Worm (Caenorhabditis elegans) whole organism, L1 larva: ENCODE results near the gene pink-1.

Source experiments
- C04F5.9 ChIP-seq: sonication (generic microtip); optimal IDR thresholded peaks from 2 replicates; lab custom pipeline; 2016; ENCODE audit warnings: missing genetic modification characterization, missing compliant biosample characterization
- C16A3.4 ChIP-seq: fragments of 150-350 bp; optimal IDR thresholded peaks from 2 replicates; lab custom pipeline; 2014; ENCODE audit warnings: missing biosample characterization, missing genetic modification characterization
- C34B4.2 ChIP-seq: sonication (generic microtip); optimal IDR thresholded peaks from 2 replicates; lab custom pipeline; 2017; ENCODE audit warnings: mild to moderate bottlenecking, missing genetic modification characterization, missing compliant biosample characterization
- Y116A8C.19 ChIP-seq: sonication (generic microtip); optimal IDR thresholded peaks from 2 replicates; lab custom pipeline; 2016; ENCODE audit warnings: missing compliant biosample characterization, missing genetic modification characterization, borderline replicate concordance
- aha-1 ChIP-seq: fragments of 150-350 bp; optimal IDR thresholded peaks from 2 replicates; lab custom pipeline; 2014; ENCODE audit warnings: missing biosample characterization, missing genetic modification characterization
- alr-1 ChIP-seq: fragments of 200-800 bp; sonication (Bioruptor generic); optimal IDR thresholded peaks from 2 replicates; lab custom pipeline; 2018; ENCODE audit warnings: borderline replicate concordance, mild to moderate bottlenecking, missing genetic modification characterization, missing compliant biosample characterization
- aly-2 ChIP-seq: fragments of 150-350 bp; optimal IDR thresholded peaks from 2 replicates; lab custom pipeline; 2014; ENCODE audit warnings: missing biosample characterization, missing genetic modification characterization
- ceh-82 ChIP-seq, 3 experiments: fragments of 150-350 bp in 1 of 3; sonication (generic microtip) in 2 of 3; optimal IDR thresholded peaks; 2 replicates each; lab custom pipeline; 2014 to 2017; ENCODE audit warnings: missing biosample characterization in 3 of 3, missing genetic modification characterization in 3 of 3
- ceh-88 ChIP-seq: fragments of 200-800 bp; sonication (Bioruptor generic); IDR thresholded peaks from 2 replicates; pipeline ENCODE4 v1.3.6; 2022; ENCODE audit warnings: missing genetic modification characterization, missing compliant biosample characterization
- ceh-90 ChIP-seq: sonication (generic microtip); optimal IDR thresholded peaks from 2 replicates; lab custom pipeline; 2016; ENCODE audit warnings: missing genetic modification characterization, missing compliant biosample characterization
- ces-1 ChIP-seq: fragments of 150-350 bp; optimal IDR thresholded peaks from 2 replicates; lab custom pipeline; 2014; ENCODE audit warnings: missing biosample characterization, missing genetic modification reagents, missing genetic modification characterization
- dsc-1 ChIP-seq: sonication (generic microtip); optimal IDR thresholded peaks from 2 replicates; lab custom pipeline; 2016; ENCODE audit warnings: mild to moderate bottlenecking, missing genetic modification characterization, missing compliant biosample characterization
- efl-1 ChIP-seq, 4 experiments: fragments of 150-350 bp; optimal IDR thresholded peaks in 3 of 4; peaks in 1 of 4; 1 replicate in 1 of 4; 2 replicates in 3 of 4; lab custom pipeline; 2014; ENCODE audit warnings: missing biosample characterization in 2 of 4, missing genetic modification characterization in 2 of 4, missing genetic modification reagents in 2 of 4
- egl-13 ChIP-seq: sonication (generic microtip); optimal IDR thresholded peaks from 2 replicates; lab custom pipeline; 2016; ENCODE audit warnings: missing genotype, missing genetic modification reagents, missing genetic modification characterization, missing compliant biosample characterization
- elt-3 ChIP-seq, 6 experiments: fragments of 150-350 bp in 1 of 6; sonication (generic microtip); optimal IDR thresholded peaks; 2 replicates each; lab custom pipeline; 2017 to 2018; ENCODE audit warnings: missing biosample characterization in 6 of 6, missing genetic modification characterization in 6 of 6, inconsistent platforms in 1 of 6
- ets-5 ChIP-seq: fragments of 200-800 bp; sonication (Bioruptor generic); IDR thresholded peaks from 2 replicates; pipeline ENCODE4 v1.3.6; 2022; ENCODE audit warnings: missing genetic modification characterization, missing compliant biosample characterization
- fkh-10 ChIP-seq: sonication (generic microtip); optimal IDR thresholded peaks from 2 replicates; lab custom pipeline; 2017; ENCODE audit warnings: missing biosample characterization, missing genetic modification reagents, missing genetic modification characterization
- fkh-4 ChIP-seq: sonication (generic microtip); optimal IDR thresholded peaks from 2 replicates; lab custom pipeline; 2016; ENCODE audit warnings: missing compliant biosample characterization, missing genetic modification characterization, borderline replicate concordance
- fos-1 ChIP-seq: fragments of 150-350 bp; optimal IDR thresholded peaks from 2 replicates; lab custom pipeline; 2014; ENCODE audit warnings: missing biosample characterization, missing genetic modification characterization
- hlh-17 ChIP-seq: fragments of 200-800 bp; sonication (Bioruptor generic); optimal IDR thresholded peaks from 2 replicates; lab custom pipeline; 2018; ENCODE audit warnings: missing genetic modification characterization, mild to moderate bottlenecking, missing compliant biosample characterization, moderate library complexity, borderline replicate concordance
- hlh-4 ChIP-seq: sonication (generic microtip); optimal IDR thresholded peaks from 2 replicates; lab custom pipeline; 2016; ENCODE audit warnings: mild to moderate bottlenecking, missing genetic modification characterization, missing compliant biosample characterization
- irx-1 ChIP-seq: sonication (generic microtip); optimal IDR thresholded peaks from 2 replicates; lab custom pipeline; 2016; ENCODE audit warnings: missing genetic modification characterization, missing compliant biosample characterization
- isw-1 ChIP-seq: fragments of 200-800 bp; sonication (Bioruptor generic); IDR thresholded peaks from 2 replicates; pipeline ENCODE4 v1.3.6; 2022; ENCODE audit warnings: missing genetic modification characterization, missing compliant biosample characterization
- lin-13 ChIP-seq: fragments of 150-350 bp; optimal IDR thresholded peaks from 2 replicates; lab custom pipeline; 2014; ENCODE audit warnings: missing biosample characterization, missing genetic modification reagents, missing genetic modification characterization
- lin-14 ChIP-seq: fragments of 200-800 bp; sonication (Bioruptor generic); optimal IDR thresholded peaks from 2 replicates; lab custom pipeline; 2018; ENCODE audit warnings: mild to moderate bottlenecking, missing genetic modification characterization, moderate library complexity, missing compliant biosample characterization
- lin-15B ChIP-seq: fragments of 150-350 bp; sonication (generic microtip); optimal IDR thresholded peaks from 3 replicates; lab custom pipeline; 2014; ENCODE audit warnings: missing biosample characterization, missing genetic modification characterization
- lin-35 ChIP-seq, 2 experiments: fragments of 150-350 bp; optimal IDR thresholded peaks; 2 replicates each; lab custom pipeline; 2014; ENCODE audit warnings: missing biosample characterization in 2 of 2, missing genetic modification characterization in 2 of 2, missing genetic modification reagents in 2 of 2
- lir-3 ChIP-seq: sonication (generic microtip); optimal IDR thresholded peaks from 2 replicates; lab custom pipeline; 2016; ENCODE audit warnings: mild to moderate bottlenecking, missing genetic modification characterization, moderate library complexity, missing compliant biosample characterization; ENCODE audit not compliant: poor library complexity
- lsy-2 ChIP-seq, 2 experiments: fragments of 150-350 bp; optimal IDR thresholded peaks; 2 replicates each; lab custom pipeline; 2014; ENCODE audit warnings: missing biosample characterization in 2 of 2, missing genetic modification characterization in 2 of 2
- mdl-1 ChIP-seq, 2 experiments: fragments of 150-350 bp; optimal IDR thresholded peaks; 2 replicates each; lab custom pipeline; 2014 to 2017; ENCODE audit warnings: missing biosample characterization in 2 of 2, missing genetic modification characterization in 2 of 2, inconsistent platforms in 1 of 2
- mef-2 ChIP-seq: fragments of 150-350 bp; optimal IDR thresholded peaks from 2 replicates; lab custom pipeline; 2014; ENCODE audit warnings: missing biosample characterization, missing genetic modification characterization
- mep-1 ChIP-seq: fragments of 150-350 bp; optimal IDR thresholded peaks from 2 replicates; lab custom pipeline; 2014; ENCODE audit warnings: missing biosample characterization, missing genetic modification characterization
- nhr-11 ChIP-seq: fragments of 150-350 bp; optimal IDR thresholded peaks from 2 replicates; lab custom pipeline; 2014; ENCODE audit warnings: missing biosample characterization, missing genetic modification characterization
- nhr-19 ChIP-seq: fragments of 200-800 bp; sonication (Bioruptor generic); conservative IDR thresholded peaks from 2 replicates; pipeline ENCODE4 v1.3.6; 2022; ENCODE audit warnings: missing genetic modification characterization, missing compliant biosample characterization
- nhr-20 ChIP-seq: sonication (generic microtip); optimal IDR thresholded peaks from 2 replicates; lab custom pipeline; 2016; ENCODE audit warnings: mild to moderate bottlenecking, missing genetic modification characterization, missing compliant biosample characterization
- nhr-237 ChIP-seq: fragments of 150-350 bp; optimal IDR thresholded peaks from 2 replicates; lab custom pipeline; 2014; ENCODE audit warnings: missing biosample characterization, missing genetic modification characterization
- nhr-47 ChIP-seq: sonication (generic microtip); optimal IDR thresholded peaks from 2 replicates; lab custom pipeline; 2016; ENCODE audit warnings: mild to moderate bottlenecking, missing genetic modification characterization, moderate library complexity, missing compliant biosample characterization
- nhr-71 ChIP-seq: sonication (generic microtip); optimal IDR thresholded peaks from 2 replicates; lab custom pipeline; 2016; ENCODE audit warnings: mild to moderate bottlenecking, missing genetic modification characterization, moderate library complexity, missing compliant biosample characterization
- nhr-76 ChIP-seq: sonication (generic microtip); optimal IDR thresholded peaks from 2 replicates; lab custom pipeline; 2017; ENCODE audit warnings: missing biosample characterization, missing genetic modification characterization
- nhr-85 ChIP-seq: sonication (generic microtip); peaks from one replicate; lab custom pipeline; 2016; ENCODE audit warnings: missing genetic modification characterization, inconsistent platforms, missing compliant biosample characterization
- pqm-1 ChIP-seq: sonication (generic microtip); optimal IDR thresholded peaks from 3 replicates; lab custom pipeline; 2017; ENCODE audit warnings: missing biosample characterization, missing genetic modification characterization
- rnt-1 ChIP-seq: sonication (generic microtip); optimal IDR thresholded peaks from 2 replicates; lab custom pipeline; 2016; ENCODE audit warnings: mild to moderate bottlenecking, missing genetic modification characterization, moderate library complexity, missing compliant biosample characterization
- skn-1 ChIP-seq: fragments of 150-350 bp; optimal IDR thresholded peaks from 2 replicates; lab custom pipeline; 2014; ENCODE audit warnings: missing biosample characterization, missing genetic modification characterization
- snu-23 ChIP-seq: sonication (generic microtip); optimal IDR thresholded peaks from 2 replicates; lab custom pipeline; 2016; ENCODE audit warnings: missing genetic modification characterization, missing compliant biosample characterization
- sox-4 ChIP-seq: sonication (generic microtip); optimal IDR thresholded peaks from 2 replicates; lab custom pipeline; 2016; ENCODE audit warnings: missing genetic modification characterization, missing compliant biosample characterization
- sup-37 ChIP-seq: fragments of 200-800 bp; sonication (Bioruptor generic); optimal IDR thresholded peaks from 2 replicates; lab custom pipeline; 2018; ENCODE audit warnings: mild to moderate bottlenecking, missing genetic modification characterization, missing compliant biosample characterization
- tlp-1 ChIP-seq: fragments of 150-350 bp; optimal IDR thresholded peaks from 2 replicates; lab custom pipeline; 2014; ENCODE audit warnings: missing biosample characterization, missing genetic modification characterization
- unc-130 ChIP-seq: fragments of 150-350 bp; optimal IDR thresholded peaks from 2 replicates; lab custom pipeline; 2017; ENCODE audit warnings: missing biosample characterization, missing genetic modification characterization, inconsistent platforms
- unc-30 ChIP-seq: sonication (generic microtip); optimal IDR thresholded peaks from 2 replicates; lab custom pipeline; 2017; ENCODE audit warnings: missing biosample characterization, missing genetic modification characterization
- xbp-1 ChIP-seq: sonication (generic microtip); optimal IDR thresholded peaks from 2 replicates; lab custom pipeline; 2016; ENCODE audit warnings: missing genetic modification characterization, missing compliant biosample characterization
- ztf-11 ChIP-seq, 2 experiments: sonication (generic microtip); optimal IDR thresholded peaks; 2 replicates each; lab custom pipeline; 2016 to 2017; ENCODE audit warnings: missing genetic modification characterization in 2 of 2, missing biosample characterization in 1 of 2, missing compliant biosample characterization in 1 of 2

pink-1 gene

ce11 chrII:5379614-5380077, 15.8 kb downstream of the pink-1 start, which contains the start of gene pkc-3 (continued):
- TF ChIP-seq elt-3 (tag; optimal IDR thresholded peaks at IDR 0.05; lab: Kevin White, UChicago) (peak in 3 of 6 experiments; percentile 6 to 74 (median 66)), hlh-17 (GFP tag; lab: Kevin White, UChicago) (no peak), lin-35 (GFP tag; optimal IDR thresholded peaks at IDR 0.05; lab: Kevin White, UChicago) (peak; percentile 25 to 81), sup-37 (no peak), lsy-2 (tag; optimal IDR thresholded peaks at IDR 0.05; lab: Kevin White, UChicago) (peak; percentile 56 to 58), aly-2 (tag; lab: Kevin White, UChicago) (peak; percentile 11), nhr-11 (tag; lab: Kevin White, UChicago) (no peak), lin-13 (GFP tag; lab: Kevin White, UChicago) (peak; percentile 40), C34B4.2 (tag; lab: Kevin White, UChicago) (no peak), skn-1 (tag; lab: Kevin White, UChicago) (peak; percentile 51), pqm-1 (tag; lab: Kevin White, UChicago) (no peak), fkh-4 (tag; lab: Kevin White, UChicago) (no peak), unc-30 (tag; lab: Kevin White, UChicago) (no peak), snu-23 (GFP tag; lab: Kevin White, UChicago) (peak; percentile 80), lin-15B (peak; percentile 17), ceh-82 (tag; optimal IDR thresholded peaks at IDR 0.05; lab: Kevin White, UChicago) (peak in 1 of 3 experiments; percentile 17), fkh-10 (no peak), nhr-237 (tag; lab: Kevin White, UChicago) (no peak), isw-1 (GFP tag; lab: Robert Waterston, UW) (no peak), tlp-1 (tag; lab: Kevin White, UChicago) (no peak), C04F5.9 (tag; lab: Kevin White, UChicago) (no peak), aha-1 (no peak), nhr-71 (peak; percentile 71), rnt-1 (peak; percentile 16), ceh-88 (GFP tag; lab: Robert Waterston, UW) (no peak), lir-3 (tag; lab: Kevin White, UChicago) (peak; percentile 12), C16A3.4 (tag; lab: Kevin White, UChicago) (peak; percentile 60), Y116A8C.19 (no peak), unc-130 (tag; lab: Kevin White, UChicago) (no peak), ztf-11 (tag; optimal IDR thresholded peaks at IDR 0.05; lab: Kevin White, UChicago) (no peak), hlh-4 (no peak), sox-4 (tag; lab: Kevin White, UChicago) (no peak), nhr-19 (GFP tag; lab: Robert Waterston, UW) (peak; percentile 56), fos-1 (tag; lab: Kevin White, UChicago) (peak; percentile 10), alr-1 (tag; lab: Kevin White, UChicago) (no peak), lin-14 (GFP tag; lab: Kevin White, UChicago) (peak; percentile 83), mep-1 (tag; lab: Kevin White, UChicago) (peak; percentile 70), egl-13 (no peak)
- TF ChIP-seq, all 84 proteins: peak for 37

- TF ChIP-seq nhr-11 (tag; lab: Kevin White, UChicago), result no peak
- peak; percentile 92 for TF ChIP-seq skn-1 (tag; lab: Kevin White, UChicago)
- no peak for TF ChIP-seq sox-4 (tag; lab: Kevin White, UChicago)
- TF ChIP-seq ceh-90 (tag; lab: Kevin White, UChicago), result no peak
- TF ChIP-seq nhr-47 (tag; lab: Kevin White, UChicago), result peak; percentile 22
- TF ChIP-seq irx-1 (tag; lab: Kevin White, UChicago), result no peak
- no peak for TF ChIP-seq ces-1 (GFP tag; lab: Kevin White, UChicago)
- TF ChIP-seq mef-2 (tag; lab: Kevin White, UChicago), result no peak
- TF ChIP-seq mdl-1 (tag; optimal IDR thresholded peaks at IDR 0.05; lab: Kevin White, UChicago), result no peak
- TF ChIP-seq efl-1 (optimal IDR thresholded peaks at IDR 0.05; lab: Kevin White, UChicago), result no peak
- no peak for TF ChIP-seq efl-1 (GFP tag; optimal IDR thresholded peaks at IDR 0.05 in 1 of 2; lab: Kevin White, UChicago)
- no peak for TF ChIP-seq aha-1
- no peak for TF ChIP-seq aly-2 (tag; lab: Kevin White, UChicago)
- TF ChIP-seq nhr-85 (tag; lab: Kevin White, UChicago), result peak; percentile 80
- peak; percentile 13 to 47 for TF ChIP-seq lin-35 (GFP tag; optimal IDR thresholded peaks at IDR 0.05; lab: Kevin White, UChicago)
- TF ChIP-seq nhr-76 (tag; lab: Kevin White, UChicago), result no peak
- peak in 1 of 6 experiments; percentile 37 for TF ChIP-seq elt-3 (tag; optimal IDR thresholded peaks at IDR 0.05; lab: Kevin White, UChicago)
- TF ChIP-seq alr-1 (tag; lab: Kevin White, UChicago), result no peak
- TF ChIP-seq ceh-82 (tag; optimal IDR thresholded peaks at IDR 0.05; lab: Kevin White, UChicago), result no peak
- TF ChIP-seq nhr-20 (tag; lab: Kevin White, UChicago), result peak; percentile 60
- TF ChIP-seq dsc-1 (tag; lab: Kevin White, UChicago), result no peak
- peak; percentile 13 for TF ChIP-seq xbp-1
- no peak for TF ChIP-seq ets-5 (GFP tag; lab: Robert Waterston, UW)
- peak; percentile 12 for TF ChIP-seq rnt-1
- no peak for TF ChIP-seq fkh-10
These were observed 17.3 kb downstream of the pink-1 start for ce11 chrII:5378239-5378521.
